Worm (Caenorhabditis elegans) whole organism, L4/young adult: ENCODE measurements around the gene clik-1.

Source experiments
- W03F9.2 ChIP-seq: fragments of 150-350 bp; optimal IDR thresholded peaks from 2 replicates; lab custom pipeline; 2014; ENCODE audit warnings: missing biosample characterization, missing genetic modification characterization
- dao-5 ChIP-seq: sonication (generic microtip); optimal IDR thresholded peaks from 2 replicates; lab custom pipeline; 2016; ENCODE audit warnings: missing genotype, missing genetic modification characterization, moderate library complexity, missing compliant biosample characterization
- him-1 ChIP-seq: sonication (generic microtip); optimal IDR thresholded peaks from 2 replicates; lab custom pipeline; 2016; ENCODE audit warnings: missing genotype, missing genetic modification reagents, missing genetic modification characterization, missing compliant biosample characterization

ce11 chrV:6726279-6726678 lies 42.3 kb downstream of the clik-1 start:
- TF ChIP-seq W03F9.2 (no peak), him-1 (tag; lab: Kevin White, UChicago) (no peak), dao-5 (tag; lab: Kevin White, UChicago) (no peak)
